Fruit fly (Drosophila melanogaster) whole organism, embryonic: ENCODE results near the gene CG2816.

Source experiments
- B-H1 ChIP-seq: fragments of 200-800 bp; sonication (Bioruptor generic); IDR thresholded peaks from 3 replicates; pipeline ENCODE4 v1.3.6; 2022; ENCODE audit warnings: missing biosample characterization, missing genetic modification characterization
- BtbVII ChIP-seq: fragments of 200-800 bp; sonication (Bioruptor generic); optimal IDR thresholded peaks from 3 replicates; lab custom pipeline; 2017; ENCODE audit warnings: missing biosample characterization, mild to moderate bottlenecking, missing genetic modification characterization
- CG10209 ChIP-seq: fragments of 200-800 bp; sonication (Bioruptor generic); optimal IDR thresholded peaks from 3 replicates; lab custom pipeline; 2017; ENCODE audit warnings: missing biosample characterization, mild to moderate bottlenecking, missing genetic modification characterization, missing genetic modification reagents
- CG10462 ChIP-seq: fragments of 200-800 bp; sonication (Bioruptor generic); optimal IDR thresholded peaks from 2 replicates; lab custom pipeline; 2016; ENCODE audit warnings: missing biosample characterization, missing genetic modification characterization
- CG11504 ChIP-seq: fragments of 200-800 bp; sonication (Bioruptor generic); optimal IDR thresholded peaks from 3 replicates; lab custom pipeline; 2019; ENCODE audit warnings: missing biosample characterization, mild to moderate bottlenecking, missing genetic modification characterization, moderate library complexity
- CG11696 ChIP-seq: fragments of 200-800 bp; sonication (Bioruptor generic); IDR thresholded peaks from 2 replicates; pipeline ENCODE4 v1.3.6; 2022; ENCODE audit warnings: missing biosample characterization, missing genetic modification characterization
- CG12942 ChIP-seq: fragments of 200-800 bp; sonication (Bioruptor generic); optimal IDR thresholded peaks from 3 replicates; lab custom pipeline; 2016; ENCODE audit warnings: missing biosample characterization, missing genetic modification characterization
- CG13424 ChIP-seq: fragments of 200-800 bp; sonication (Bioruptor generic); optimal IDR thresholded peaks from 2 replicates; lab custom pipeline; 2019; ENCODE audit warnings: missing biosample characterization, mild to moderate bottlenecking, missing genetic modification characterization, moderate library complexity
- CG13624 ChIP-seq: fragments of 200-800 bp; sonication (Bioruptor generic); optimal IDR thresholded peaks from 2 replicates; lab custom pipeline; 2016; ENCODE audit warnings: missing biosample characterization, missing genetic modification characterization
- CG15011 ChIP-seq: fragments of 200-800 bp; sonication (Bioruptor generic); optimal IDR thresholded peaks from 3 replicates; lab custom pipeline; 2018; ENCODE audit warnings: missing biosample characterization, mild to moderate bottlenecking, missing genetic modification characterization
- CG15269 ChIP-seq: fragments of 200-800 bp; sonication (Bioruptor generic); optimal IDR thresholded peaks from 2 replicates; lab custom pipeline; 2018; ENCODE audit warnings: missing biosample characterization, mild to moderate bottlenecking, missing genetic modification characterization, moderate library complexity
- CG17186 ChIP-seq: fragments of 200-800 bp; sonication (Bioruptor generic); optimal IDR thresholded peaks from 3 replicates; lab custom pipeline; 2017; ENCODE audit warnings: missing biosample characterization, missing genetic modification reagents, missing genetic modification characterization
- CG17328 ChIP-seq: fragments of 200-800 bp; sonication (Bioruptor generic); IDR thresholded peaks from 2 replicates; pipeline ENCODE4 v1.3.6; 2022; ENCODE audit warnings: missing biosample characterization, missing genetic modification characterization
- CG17802 ChIP-seq: fragments of 200-800 bp; sonication (Bioruptor generic); optimal IDR thresholded peaks from 2 replicates; lab custom pipeline; 2018; ENCODE audit warnings: missing biosample characterization, mild to moderate bottlenecking, missing genetic modification characterization, moderate library complexity
- CG2712 ChIP-seq: fragments of 200-800 bp; optimal IDR thresholded peaks from 3 replicates; lab custom pipeline; 2019; ENCODE audit warnings: missing biosample characterization, mild to moderate bottlenecking, missing genetic modification characterization, moderate library complexity
- CG2875 ChIP-seq: fragments of 200-800 bp; sonication (Bioruptor generic); optimal IDR thresholded peaks from 2 replicates; lab custom pipeline; 2017; ENCODE audit warnings: missing biosample characterization, mild to moderate bottlenecking, missing genetic modification characterization, missing genetic modification reagents
- CG34224 ChIP-seq: fragments of 200-800 bp; sonication (Bioruptor generic); IDR thresholded peaks from 3 replicates; pipeline ENCODE4 v1.3.6; 2022; ENCODE audit warnings: missing biosample characterization, missing genetic modification characterization; ENCODE audit not compliant: partially characterized antibody
- CG4854 ChIP-seq: fragments of 200-800 bp; sonication (Bioruptor generic); optimal IDR thresholded peaks from 2 replicates; lab custom pipeline; 2016; ENCODE audit warnings: missing biosample characterization, missing genetic modification characterization, inconsistent platforms
- CG6791 ChIP-seq: fragments of 200-800 bp; sonication (Bioruptor generic); IDR thresholded peaks from 3 replicates; pipeline ENCODE4 v1.3.6; 2022; ENCODE audit warnings: missing biosample characterization, missing genetic modification characterization; ENCODE audit not compliant: partially characterized antibody
- CG7372 ChIP-seq: fragments of 200-800 bp; sonication (Bioruptor generic); IDR thresholded peaks from 2 replicates; pipeline ENCODE4 v1.3.6; 2022; ENCODE audit warnings: missing biosample characterization, missing genetic modification characterization
- CG7928 ChIP-seq: fragments of 200-800 bp; sonication (Bioruptor generic); optimal IDR thresholded peaks from 2 replicates; lab custom pipeline; 2017; ENCODE audit warnings: missing biosample characterization, mild to moderate bottlenecking, missing genetic modification characterization
- CG8089 ChIP-seq: fragments of 200-800 bp; sonication (Bioruptor generic); optimal IDR thresholded peaks from 3 replicates; lab custom pipeline; 2016; ENCODE audit warnings: missing biosample characterization, missing genetic modification characterization
- CG8281 ChIP-seq: fragments of 200-800 bp; sonication (Bioruptor generic); optimal IDR thresholded peaks from 2 replicates; lab custom pipeline; 2018; ENCODE audit warnings: missing biosample characterization, mild to moderate bottlenecking, missing genetic modification characterization, moderate library complexity
- CG9727 ChIP-seq: fragments of 200-800 bp; sonication (Bioruptor generic); optimal IDR thresholded peaks from 3 replicates; lab custom pipeline; 2017; ENCODE audit warnings: missing biosample characterization, mild to moderate bottlenecking, missing genetic modification characterization
- CG9797 ChIP-seq: fragments of 200-800 bp; sonication (Bioruptor generic); optimal IDR thresholded peaks from 3 replicates; lab custom pipeline; 2018; ENCODE audit warnings: missing biosample characterization, mild to moderate bottlenecking, missing genetic modification characterization
- CoRest ChIP-seq: fragments of 200-800 bp; sonication (Bioruptor generic); optimal IDR thresholded peaks from 3 replicates; lab custom pipeline; 2018; ENCODE audit warnings: missing biosample characterization, mild to moderate bottlenecking, missing genetic modification characterization, moderate library complexity
- Dip3 ChIP-seq: fragments of 200-800 bp; sonication (Bioruptor generic); optimal IDR thresholded peaks from 3 replicates; lab custom pipeline; 2016; ENCODE audit warnings: missing biosample characterization, missing genetic modification characterization
- Dp ChIP-seq: fragments of 200-800 bp; sonication (Bioruptor generic); optimal IDR thresholded peaks from 2 replicates; lab custom pipeline; 2018; ENCODE audit warnings: missing biosample characterization, mild to moderate bottlenecking, missing genetic modification characterization, moderate library complexity
- Ets65A ChIP-seq: fragments of 200-800 bp; sonication (Bioruptor generic); peaks from one replicate; lab custom pipeline; 2016; ENCODE audit warnings: missing biosample characterization, missing genetic modification characterization
- GATAe ChIP-seq: fragments of 200-800 bp; sonication (Bioruptor generic); conservative IDR thresholded peaks from 2 replicates; pipeline ENCODE4 v1.3.6; 2022; ENCODE audit warnings: missing biosample characterization, missing genetic modification characterization
- Hr39 ChIP-seq: fragments of >200 bp; optimal IDR thresholded peaks from 2 replicates; lab custom pipeline; 2017
- Jarid2 ChIP-seq: fragments of 200-800 bp; sonication (Bioruptor generic); optimal IDR thresholded peaks from 3 replicates; lab custom pipeline; 2017; ENCODE audit warnings: mild to moderate bottlenecking, missing biosample characterization, missing genetic modification reagents, missing genetic modification characterization
- Mrtf ChIP-seq: fragments of 200-800 bp; sonication (Bioruptor generic); IDR thresholded peaks from 3 replicates; pipeline ENCODE4 v1.3.6; 2022; ENCODE audit warnings: missing biosample characterization, missing genetic modification characterization
- NC2β ChIP-seq: fragments of 200-800 bp; sonication (Bioruptor generic); optimal IDR thresholded peaks from 2 replicates; lab custom pipeline; 2016; ENCODE audit warnings: missing biosample characterization, missing genetic modification characterization
- Rx ChIP-seq: fragments of 200-800 bp; sonication (Bioruptor generic); IDR thresholded peaks from 2 replicates; pipeline ENCODE4 v1.3.6; 2022; ENCODE audit warnings: missing biosample characterization, missing genetic modification characterization
- da ChIP-seq: fragments of 200-800 bp; sonication (Bioruptor generic); optimal IDR thresholded peaks from 2 replicates; lab custom pipeline; 2016; ENCODE audit warnings: missing biosample characterization, missing genetic modification characterization
- exex ChIP-seq: fragments of 200-800 bp; sonication (Bioruptor generic); optimal IDR thresholded peaks from 4 replicates; lab custom pipeline; 2018; ENCODE audit warnings: missing biosample characterization, mild to moderate bottlenecking, missing genetic modification characterization, moderate library complexity
- fd102C ChIP-seq: fragments of 200-800 bp; sonication (Bioruptor generic); optimal IDR thresholded peaks from 2 replicates; lab custom pipeline; 2018; ENCODE audit warnings: missing biosample characterization, mild to moderate bottlenecking, missing genetic modification characterization, moderate library complexity
- gem ChIP-seq: fragments of 200-800 bp; sonication (Bioruptor generic); optimal IDR thresholded peaks from 2 replicates; lab custom pipeline; 2019; ENCODE audit warnings: missing biosample characterization, mild to moderate bottlenecking, missing genetic modification characterization, moderate library complexity
- hb ChIP-seq: fragments of 200-800 bp; sonication (Bioruptor generic); IDR thresholded peaks from 3 replicates; pipeline ENCODE4 v1.3.6; 2022; ENCODE audit warnings: missing biosample characterization, missing genetic modification characterization; ENCODE audit not compliant: partially characterized antibody
- ind ChIP-seq: fragments of 200-800 bp; sonication (Bioruptor generic); optimal IDR thresholded peaks from 3 replicates; lab custom pipeline; 2016; ENCODE audit warnings: missing biosample characterization, missing genetic modification characterization
- insv ChIP-seq, 2 experiments: fragments of 200-800 bp; sonication (Bioruptor generic); optimal IDR thresholded peaks; 3 replicates each; lab custom pipeline; 2016 to 2018; ENCODE audit warnings: missing biosample characterization in 2 of 2, missing genetic modification characterization in 2 of 2
- ken ChIP-seq: fragments of 200-800 bp; sonication (Bioruptor generic); IDR thresholded peaks from 3 replicates; pipeline ENCODE4 v1.3.6; 2022; ENCODE audit warnings: missing biosample characterization, missing genetic modification characterization
- lmd ChIP-seq: fragments of 200-800 bp; sonication (Bioruptor generic); IDR thresholded peaks from 2 replicates; pipeline ENCODE4 v1.3.6; 2022; ENCODE audit warnings: missing biosample characterization, missing genetic modification characterization
- nau ChIP-seq: fragments of 200-800 bp; sonication (Bioruptor generic); optimal IDR thresholded peaks from 3 replicates; lab custom pipeline; 2017; ENCODE audit warnings: missing biosample characterization, mild to moderate bottlenecking, missing genetic modification characterization, missing genetic modification reagents
- odd ChIP-seq: fragments of 200-800 bp; sonication (Bioruptor generic); optimal IDR thresholded peaks from 2 replicates; lab custom pipeline; 2017; ENCODE audit warnings: missing biosample characterization, mild to moderate bottlenecking, missing genetic modification characterization
- pho ChIP-seq: fragments of 200-800 bp; sonication (Bioruptor generic); optimal IDR thresholded peaks from 2 replicates; lab custom pipeline; 2016; ENCODE audit warnings: missing biosample characterization, missing genetic modification characterization
- pros ChIP-seq: fragments of 200-800 bp; sonication (Bioruptor generic); optimal IDR thresholded peaks from 3 replicates; lab custom pipeline; 2019; ENCODE audit warnings: missing biosample characterization, mild to moderate bottlenecking, missing genetic modification characterization, moderate library complexity
- sim ChIP-seq: fragments of 200-800 bp; sonication (Bioruptor generic); IDR thresholded peaks from 2 replicates; pipeline ENCODE4 v1.3.6; 2022; ENCODE audit warnings: missing biosample characterization, missing genetic modification characterization
- sr ChIP-seq: fragments of 200-800 bp; sonication (Bioruptor generic); IDR thresholded peaks from 3 replicates; pipeline ENCODE4 v1.3.6; 2022; ENCODE audit warnings: missing biosample characterization, missing genetic modification characterization
- tio ChIP-seq: fragments of 200-800 bp; sonication (Bioruptor generic); optimal IDR thresholded peaks from 2 replicates; lab custom pipeline; 2017; ENCODE audit warnings: missing biosample characterization, missing genetic modification characterization, inconsistent platforms
- trem ChIP-seq: fragments of 200-800 bp; optimal IDR thresholded peaks from 3 replicates; lab custom pipeline; 2019; ENCODE audit warnings: missing biosample characterization, mild to moderate bottlenecking, missing genetic modification characterization, moderate library complexity
- yki ChIP-seq: fragments of >200 bp; optimal IDR thresholded peaks from 3 replicates; lab custom pipeline; 2018

CG2816 gene

DNA sequence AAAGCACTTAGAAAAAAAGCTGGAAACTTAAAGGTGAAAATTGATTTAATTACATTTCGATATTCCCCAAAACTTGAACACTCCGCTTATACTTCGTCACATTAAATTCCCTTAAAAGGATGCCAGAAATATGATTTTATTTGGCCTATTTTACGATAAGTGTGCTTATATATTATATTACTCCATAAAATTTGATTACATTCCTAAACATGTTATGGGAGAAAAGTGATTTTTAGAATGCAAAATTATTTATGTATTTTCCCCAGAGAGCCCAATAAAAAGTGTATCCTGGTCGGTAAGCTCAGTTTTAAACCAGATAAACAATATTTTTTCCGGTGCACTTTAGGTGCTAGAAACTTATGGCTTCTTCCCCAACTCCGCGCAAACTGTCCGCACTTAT is 34.2 kb downstream of the CG2816 start (continued):
- TF ChIP-seq nau (no peak), fd102C (GFP tag; lab: Kevin White, UChicago) (no peak), trem (tag; lab: Kevin White, UChicago) (no peak), CG34224 (GFP tag; lab: Robert Waterston, UW) (no peak), NC2β (no peak), hb (no peak), exex (tag; lab: Kevin White, UChicago) (no peak), CG11504 (tag; lab: Kevin White, UChicago) (peak; percentile 45), CG17186 (GFP tag; lab: Kevin White, UChicago) (no peak), CG6791 (no peak), ind (GFP tag; lab: Kevin White, UChicago) (no peak), CG13624 (GFP tag; lab: Kevin White, UChicago) (no peak), CG15011 (GFP tag; lab: Kevin White, UChicago) (no peak), BtbVII (no peak), Mrtf (no peak), CG9727 (GFP tag; lab: Kevin White, UChicago) (peak; percentile 0), CG13424 (no peak), CG2712 (tag; lab: Kevin White, UChicago) (no peak), CG9797 (GFP tag; lab: Kevin White, UChicago) (no peak), odd (no peak), CG15269 (tag; lab: Kevin White, UChicago) (peak; percentile 29), yki (lab: Kevin White, UChicago) (no peak), pros (GFP tag; lab: Kevin White, UChicago) (no peak), CG8089 (GFP tag; lab: Kevin White, UChicago) (no peak), lmd (GFP tag; lab: Robert Waterston, UW) (no peak), CG17328 (GFP tag; lab: Robert Waterston, UW) (no peak), Hr39 (lab: Kevin White, UChicago) (no peak), CG8281 (tag; lab: Kevin White, UChicago) (no peak), Dip3 (GFP tag; lab: Kevin White, UChicago) (no peak), CG10462 (GFP tag; lab: Kevin White, UChicago) (no peak), pho (GFP tag; lab: Kevin White, UChicago) (no peak), CG7372 (GFP tag; lab: Robert Waterston, UW) (no peak), tio (GFP tag; lab: Kevin White, UChicago) (peak; percentile 17), sr (GFP tag; lab: Robert Waterston, UW) (no peak), CG2875 (GFP tag; lab: Kevin White, UChicago) (no peak), CG4854 (GFP tag; lab: Kevin White, UChicago) (no peak), Jarid2 (GFP tag; lab: Kevin White, UChicago) (no peak), B-H1 (GFP tag; lab: Robert Waterston, UW) (no peak), Ets65A (GFP tag; lab: Kevin White, UChicago) (peak; percentile 15), insv (GFP tag; optimal IDR thresholded peaks at IDR 0.05; lab: Kevin White, UChicago) (no peak), CG10209 (GFP tag; lab: Kevin White, UChicago) (no peak), CG11696 (no peak), CG17802 (tag; lab: Kevin White, UChicago) (no peak), gem (tag; lab: Kevin White, UChicago) (peak; percentile 21), Rx (GFP tag; lab: Robert Waterston, UW) (no peak), GATAe (GFP tag; lab: Robert Waterston, UW) (no peak), Dp (no peak), ken (no peak), CG7928 (GFP tag; lab: Kevin White, UChicago) (no peak), sim (no peak), da (GFP tag; lab: Kevin White, UChicago) (no peak), CoRest (peak; percentile 14), CG12942 (GFP tag; lab: Kevin White, UChicago) (no peak)
